Worm (Caenorhabditis elegans) whole organism, L2 larva: ENCODE results near the gene sdz-32.

Experiments used
- C34F6.9 ChIP-seq: fragments of 150-350 bp; optimal IDR thresholded peaks from 2 replicates; lab custom pipeline; 2014; ENCODE audit warnings: missing biosample characterization, missing genetic modification characterization
- F13H6.1 ChIP-seq: sonication (generic microtip); optimal IDR thresholded peaks from 2 replicates; lab custom pipeline; 2016; ENCODE audit warnings: missing genetic modification characterization, missing compliant biosample characterization
- R02D3.7 ChIP-seq: fragments of 150-350 bp; optimal IDR thresholded peaks from 2 replicates; lab custom pipeline; 2014; ENCODE audit warnings: missing biosample characterization, missing genetic modification characterization
- ZK546.5 ChIP-seq: sonication (generic microtip); optimal IDR thresholded peaks from 2 replicates; lab custom pipeline; 2017; ENCODE audit warnings: missing biosample characterization, missing genetic modification characterization
- aly-2 ChIP-seq: fragments of 150-350 bp; optimal IDR thresholded peaks from 2 replicates; lab custom pipeline; 2014; ENCODE audit warnings: missing biosample characterization, missing genetic modification characterization
- blmp-1 ChIP-seq: sonication (generic microtip); optimal IDR thresholded peaks from 2 replicates; lab custom pipeline; 2017; ENCODE audit warnings: missing genetic modification characterization, mild to moderate bottlenecking, missing compliant biosample characterization, antibody characterized with exemption, moderate library complexity; ENCODE audit not compliant: insufficient read depth
- ceh-16 ChIP-seq: fragments of 150-350 bp; optimal IDR thresholded peaks from 2 replicates; lab custom pipeline; 2014; ENCODE audit warnings: missing biosample characterization, missing genetic modification characterization
- ceh-82 ChIP-seq: fragments of 150-350 bp; optimal IDR thresholded peaks from 2 replicates; lab custom pipeline; 2014; ENCODE audit warnings: missing biosample characterization, missing genetic modification characterization
- crh-2 ChIP-seq: sonication (generic microtip); optimal IDR thresholded peaks from 2 replicates; lab custom pipeline; 2017; ENCODE audit warnings: missing biosample characterization, missing genetic modification characterization
- dmd-4 ChIP-seq: sonication (generic microtip); optimal IDR thresholded peaks from 2 replicates; lab custom pipeline; 2017; ENCODE audit warnings: missing biosample characterization, missing genetic modification characterization
- egl-27 ChIP-seq: sonication (generic microtip); optimal IDR thresholded peaks from 3 replicates; lab custom pipeline; 2017; ENCODE audit warnings: missing biosample characterization, missing genetic modification reagents, missing genetic modification characterization
- elt-3 ChIP-seq: sonication (generic microtip); optimal IDR thresholded peaks from 2 replicates; lab custom pipeline; 2017; ENCODE audit warnings: missing biosample characterization, missing genetic modification characterization
- fos-1 ChIP-seq: fragments of 150-350 bp; optimal IDR thresholded peaks from 2 replicates; lab custom pipeline; 2014; ENCODE audit warnings: missing biosample characterization, missing genetic modification characterization
- lin-13 ChIP-seq: fragments of 150-350 bp; optimal IDR thresholded peaks from 2 replicates; lab custom pipeline; 2014; ENCODE audit warnings: missing biosample characterization, missing genetic modification reagents, missing genetic modification characterization
- lsy-2 ChIP-seq, 2 experiments: fragments of 150-350 bp in 1 of 2; sonication (generic microtip) in 1 of 2; optimal IDR thresholded peaks; 2 replicates each; lab custom pipeline; 2014 to 2017; ENCODE audit warnings: missing biosample characterization in 2 of 2, missing genetic modification characterization in 2 of 2
- mab-5 ChIP-seq: fragments of 150-350 bp; optimal IDR thresholded peaks from 2 replicates; lab custom pipeline; 2014; ENCODE audit warnings: missing biosample characterization, missing genetic modification characterization
- mbf-1 ChIP-seq: sonication (generic microtip); optimal IDR thresholded peaks from 2 replicates; lab custom pipeline; 2017; ENCODE audit warnings: missing biosample characterization, missing genetic modification characterization
- mdl-1 ChIP-seq, 2 experiments: fragments of 150-350 bp in 1 of 2; sonication (generic microtip) in 1 of 2; optimal IDR thresholded peaks; 2 replicates each; lab custom pipeline; 2017; ENCODE audit warnings: missing biosample characterization in 2 of 2, missing genetic modification characterization in 2 of 2
- nhr-10 ChIP-seq: sonication (generic microtip); optimal IDR thresholded peaks from 2 replicates; lab custom pipeline; 2017; ENCODE audit warnings: missing biosample characterization, missing genetic modification characterization
- nhr-11 ChIP-seq: fragments of 150-350 bp; optimal IDR thresholded peaks from 2 replicates; lab custom pipeline; 2014; ENCODE audit warnings: missing biosample characterization, missing genetic modification characterization
- nhr-12 ChIP-seq: fragments of 150-350 bp; optimal IDR thresholded peaks from 2 replicates; lab custom pipeline; 2014; ENCODE audit warnings: missing biosample characterization, missing genetic modification characterization
- nhr-129 ChIP-seq: fragments of 150-350 bp; optimal IDR thresholded peaks from 2 replicates; lab custom pipeline; 2014; ENCODE audit warnings: missing biosample characterization, missing genetic modification characterization
- nhr-21 ChIP-seq: fragments of 150-350 bp; optimal IDR thresholded peaks from 2 replicates; lab custom pipeline; 2014; ENCODE audit warnings: missing biosample characterization, missing genetic modification characterization
- nhr-23 ChIP-seq: fragments of 150-350 bp; optimal IDR thresholded peaks from 2 replicates; lab custom pipeline; 2014; ENCODE audit warnings: missing biosample characterization, missing genetic modification reagents, missing genetic modification characterization
- nhr-237 ChIP-seq: fragments of 150-350 bp; optimal IDR thresholded peaks from 2 replicates; lab custom pipeline; 2014; ENCODE audit warnings: missing biosample characterization, missing genetic modification characterization
- nhr-25 ChIP-seq: fragments of 150-350 bp; sonication (generic microtip); optimal IDR thresholded peaks from 3 replicates; lab custom pipeline; 2014; ENCODE audit warnings: missing biosample characterization, missing genetic modification characterization
- nhr-6 ChIP-seq: fragments of 150-350 bp; optimal IDR thresholded peaks from 2 replicates; lab custom pipeline; 2014; ENCODE audit warnings: missing biosample characterization, missing genetic modification characterization
- nhr-77 ChIP-seq: fragments of 150-350 bp; optimal IDR thresholded peaks from 2 replicates; lab custom pipeline; 2014; ENCODE audit warnings: missing biosample characterization, missing genetic modification characterization
- peb-1 ChIP-seq: fragments of 150-350 bp; optimal IDR thresholded peaks from 2 replicates; lab custom pipeline; 2014; ENCODE audit warnings: missing biosample characterization, missing genetic modification characterization
- sem-4 ChIP-seq: fragments of 150-350 bp; optimal IDR thresholded peaks from 2 replicates; lab custom pipeline; 2014; ENCODE audit warnings: missing biosample characterization, missing genetic modification reagents, missing genetic modification characterization
- snpc-4 ChIP-seq: fragments of 150-350 bp; optimal IDR thresholded peaks from 2 replicates; lab custom pipeline; 2014; ENCODE audit warnings: missing biosample characterization, missing genetic modification characterization
- unc-39 ChIP-seq: fragments of 150-350 bp; optimal IDR thresholded peaks from 2 replicates; lab custom pipeline; 2014; ENCODE audit warnings: missing biosample characterization, missing genetic modification characterization
- unc-55 ChIP-seq: fragments of 150-350 bp; sonication (generic microtip); optimal IDR thresholded peaks from 3 replicates; lab custom pipeline; 2014; ENCODE audit warnings: missing biosample characterization, missing genetic modification reagents, missing genetic modification characterization
- unc-62 ChIP-seq: fragments of 150-350 bp; optimal IDR thresholded peaks from 2 replicates; lab custom pipeline; 2014; ENCODE audit warnings: missing biosample characterization, missing genetic modification reagents, missing genetic modification characterization
- zag-1 ChIP-seq: fragments of 150-350 bp; optimal IDR thresholded peaks from 2 replicates; lab custom pipeline; 2014; ENCODE audit warnings: missing biosample characterization, missing genetic modification characterization
- ztf-1 ChIP-seq: fragments of 200-800 bp; sonication (Bioruptor generic); conservative IDR thresholded peaks from 2 replicates; pipeline ENCODE4 v1.3.6; 2022; ENCODE audit warnings: missing genetic modification characterization, missing compliant biosample characterization
- ztf-11 ChIP-seq: sonication (generic microtip); optimal IDR thresholded peaks from 2 replicates; lab custom pipeline; 2017; ENCODE audit warnings: missing biosample characterization, missing genetic modification characterization
- ztf-4 ChIP-seq: fragments of 150-350 bp; optimal IDR thresholded peaks from 2 replicates; lab custom pipeline; 2014; ENCODE audit warnings: missing biosample characterization, missing genetic modification characterization

The sdz-32 gene

ce11 chrII:3458209-3458608, 15.6 kb upstream of the sdz-32 start, which contains the start of the genes C16C8.26 and C16C8.19:
Gene C16C8.26, minus strand, starts transcription at chrII:3458309.
Gene C16C8.19, plus strand, starts transcription at chrII:3458487.
- no peak for TF ChIP-seq snpc-4 (tag; lab: Kevin White, UChicago)
- TF ChIP-seq ZK546.5 (tag; lab: Kevin White, UChicago), result no peak
- no peak for TF ChIP-seq unc-62 (GFP tag; lab: Kevin White, UChicago)
- no peak for TF ChIP-seq nhr-11 (tag; lab: Kevin White, UChicago)
- TF ChIP-seq mdl-1 (tag; optimal IDR thresholded peaks at IDR 0.05; lab: Kevin White, UChicago), result no peak
- TF ChIP-seq unc-55 (GFP tag; lab: Kevin White, UChicago), result no peak
- TF ChIP-seq nhr-23, result no peak
- TF ChIP-seq fos-1 (tag; lab: Kevin White, UChicago), result no peak
- no peak for TF ChIP-seq lin-13 (GFP tag; lab: Kevin White, UChicago)
- TF ChIP-seq nhr-77 (tag; lab: Kevin White, UChicago), result no peak
- no peak for TF ChIP-seq nhr-237 (tag; lab: Kevin White, UChicago)
- TF ChIP-seq nhr-21 (tag; lab: Kevin White, UChicago), result no peak
- TF ChIP-seq blmp-1 (tag; lab: Kevin White, UChicago), result no peak
- no peak for TF ChIP-seq C34F6.9 (tag; lab: Kevin White, UChicago)
- TF ChIP-seq F13H6.1, result no peak
- TF ChIP-seq, all 48 proteins: peak for 0

- TF ChIP-seq unc-39 (tag; lab: Kevin White, UChicago) (no peak), R02D3.7 (tag; lab: Kevin White, UChicago) (no peak), nhr-25 (tag; lab: Kevin White, UChicago) (no peak), unc-62 (GFP tag; lab: Kevin White, UChicago) (no peak), ztf-1 (GFP tag; lab: Robert Waterston, UW) (no peak), nhr-77 (tag; lab: Kevin White, UChicago) (no peak), ceh-82 (no peak), lin-13 (GFP tag; lab: Kevin White, UChicago) (no peak), mdl-1 (tag; optimal IDR thresholded peaks at IDR 0.05; lab: Kevin White, UChicago) (no peak), mab-5 (tag; lab: Kevin White, UChicago) (no peak), dmd-4 (tag; lab: Kevin White, UChicago) (no peak), nhr-129 (tag; lab: Kevin White, UChicago) (no peak), nhr-6 (tag; lab: Kevin White, UChicago) (no peak), elt-3 (tag; lab: Kevin White, UChicago) (no peak), nhr-12 (tag; lab: Kevin White, UChicago) (no peak), aly-2 (no peak), nhr-11 (tag; lab: Kevin White, UChicago) (no peak), ztf-4 (tag; lab: Kevin White, UChicago) (no peak)
Measured at ce11 chrII:3459199-3459598, 14.6 kb upstream of the sdz-32 start.

ce11 chrII:3460048-3460447, 13.8 kb upstream of the sdz-32 start, which contains the start of gene C16C8.7:
Gene C16C8.7, minus strand, starts transcription at chrII:3460148.
- no peak for TF ChIP-seq crh-2 (tag; lab: Kevin White, UChicago)
- no peak for TF ChIP-seq unc-55 (GFP tag; lab: Kevin White, UChicago)
- no peak for TF ChIP-seq mbf-1 (tag; lab: Kevin White, UChicago)
- no peak for TF ChIP-seq nhr-6 (tag; lab: Kevin White, UChicago)
- TF ChIP-seq lsy-2 (tag; optimal IDR thresholded peaks at IDR 0.05; lab: Kevin White, UChicago), result no peak
- no peak for TF ChIP-seq ceh-16 (tag; lab: Kevin White, UChicago)
- TF ChIP-seq egl-27, result no peak
- TF ChIP-seq ZK546.5 (tag; lab: Kevin White, UChicago), result no peak
- no peak for TF ChIP-seq mab-5 (tag; lab: Kevin White, UChicago)
- no peak for TF ChIP-seq zag-1 (tag; lab: Kevin White, UChicago)
- no peak for TF ChIP-seq F13H6.1
- no peak for TF ChIP-seq blmp-1 (tag; lab: Kevin White, UChicago)
- TF ChIP-seq, all 48 proteins: peak for 0

- TF ChIP-seq nhr-237 (tag; lab: Kevin White, UChicago) (no peak), nhr-11 (tag; lab: Kevin White, UChicago) (no peak), elt-3 (tag; lab: Kevin White, UChicago) (no peak), snpc-4 (tag; lab: Kevin White, UChicago) (no peak), nhr-25 (tag; lab: Kevin White, UChicago) (no peak), peb-1 (tag; lab: Kevin White, UChicago) (no peak), unc-62 (GFP tag; lab: Kevin White, UChicago) (no peak), nhr-23 (no peak), nhr-10 (tag; lab: Kevin White, UChicago) (no peak), nhr-12 (tag; lab: Kevin White, UChicago) (no peak), ZK546.5 (tag; lab: Kevin White, UChicago) (no peak), mbf-1 (tag; lab: Kevin White, UChicago) (no peak), mab-5 (tag; lab: Kevin White, UChicago) (no peak), F13H6.1 (no peak), ceh-16 (tag; lab: Kevin White, UChicago) (no peak), egl-27 (no peak), sem-4 (no peak), aly-2 (no peak), ztf-11 (no peak), unc-39 (tag; lab: Kevin White, UChicago) (no peak)
- TF ChIP-seq, all 48 proteins: peak for 0
Measured at ce11 chrII:3461586-3461985, 12.3 kb upstream of the sdz-32 start, which contains the start of gene C16C8.8. Gene C16C8.8, minus strand, starts transcription at chrII:3461686.
